Worm (Caenorhabditis elegans): ENCODE measurements around the gene T13F2.2.

DNA sequence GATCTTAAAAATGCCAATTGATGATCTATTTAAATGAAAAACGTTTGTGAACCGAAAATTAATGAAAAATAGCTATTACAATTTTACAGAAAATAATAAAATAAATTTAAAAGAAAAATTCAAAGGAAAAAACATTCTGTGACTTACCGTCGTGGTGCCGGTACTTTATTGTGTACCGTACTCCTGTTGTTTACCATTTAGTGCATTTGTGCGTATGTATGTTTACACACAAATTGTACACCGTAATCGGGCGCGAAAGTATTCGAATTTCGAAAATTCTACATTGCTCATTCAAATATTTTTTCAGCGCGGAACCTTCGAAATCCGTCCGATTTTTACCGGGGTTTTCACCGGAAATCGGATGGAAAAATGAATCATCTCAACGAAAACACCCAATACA lies 19.1 kb downstream of the T13F2.2 start, which contains the start of gene T13F2.6:
- no peak for TF ChIP-seq him-1 (tag; optimal IDR thresholded peaks at IDR 0.05)
- TF ChIP-seq W03F9.2 (tag; optimal IDR thresholded peaks at IDR 0.05), result peak; percentile 43
- no peak for TF ChIP-seq dao-5 (tag; optimal IDR thresholded peaks at IDR 0.05)
